Fruit fly (Drosophila melanogaster): ENCODE measurements around the gene CG31882.

DNA sequence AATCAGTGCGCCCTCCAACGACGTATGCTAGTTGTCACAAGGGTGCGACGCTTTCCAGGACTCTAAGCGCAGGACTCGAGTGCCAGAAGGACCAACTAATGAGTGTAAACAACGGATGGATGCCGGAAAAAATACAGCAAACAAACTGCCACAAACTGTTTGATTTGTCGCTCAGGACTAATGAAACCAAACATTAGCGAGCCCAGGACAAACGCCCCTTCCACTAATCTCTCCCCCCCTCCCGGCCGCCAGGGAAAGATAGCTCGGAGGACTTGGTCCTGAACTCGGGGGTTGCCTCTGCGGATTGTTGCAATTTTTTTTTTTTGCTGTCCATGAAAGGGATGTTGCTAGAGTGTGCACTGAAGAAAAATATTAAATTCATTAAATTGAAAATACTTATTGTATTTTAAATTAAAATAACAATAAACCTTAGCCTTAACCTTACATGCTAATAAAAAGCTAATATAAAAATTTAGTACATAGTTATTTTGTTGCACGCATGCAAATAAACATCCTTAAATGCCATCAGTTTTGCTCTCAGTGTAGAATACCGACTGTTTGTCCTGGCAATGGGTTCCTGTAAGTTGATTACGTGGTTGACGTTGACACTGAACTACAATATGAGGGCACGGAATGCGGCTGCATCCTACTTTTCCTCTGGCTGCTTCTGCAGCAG, 30.3 kb downstream of the CG31882 start:
- no peak for TF ChIP-seq CG8478 (optimal IDR thresholded peaks at IDR 0.05)
- no peak for TF ChIP-seq CTCF (optimal IDR thresholded peaks at IDR 0.05)
